Worm (Caenorhabditis elegans) whole organism, L1 larva: ENCODE measurements around the gene K05F1.13.
A peak's percentile ranks its signal among the peaks of the same experiment; 100 is the strongest.

Source experiments
- C16A3.4 ChIP-seq: fragments of 150-350 bp; optimal IDR thresholded peaks from 2 replicates; lab custom pipeline; 2014; ENCODE audit warnings: missing biosample characterization, missing genetic modification characterization
- C34B4.2 ChIP-seq: sonication (generic microtip); optimal IDR thresholded peaks from 2 replicates; lab custom pipeline; 2017; ENCODE audit warnings: mild to moderate bottlenecking, missing genetic modification characterization, missing compliant biosample characterization
- F16B12.6 ChIP-seq: fragments of 150-350 bp; optimal IDR thresholded peaks from 2 replicates; lab custom pipeline; 2014; ENCODE audit warnings: missing biosample characterization, missing genetic modification characterization
- Y116A8C.19 ChIP-seq: sonication (generic microtip); optimal IDR thresholded peaks from 2 replicates; lab custom pipeline; 2016; ENCODE audit warnings: missing compliant biosample characterization, missing genetic modification characterization, borderline replicate concordance
- alr-1 ChIP-seq: fragments of 200-800 bp; sonication (Bioruptor generic); optimal IDR thresholded peaks from 2 replicates; lab custom pipeline; 2018; ENCODE audit warnings: borderline replicate concordance, mild to moderate bottlenecking, missing genetic modification characterization, missing compliant biosample characterization
- blmp-1 ChIP-seq: fragments of 150-350 bp; optimal IDR thresholded peaks from 2 replicates; lab custom pipeline; 2014; ENCODE audit warnings: missing biosample characterization, missing genetic modification characterization
- ceh-63 ChIP-seq: fragments of 200-800 bp; sonication (Bioruptor generic); optimal IDR thresholded peaks from 2 replicates; lab custom pipeline; 2018; ENCODE audit warnings: mild to moderate bottlenecking, missing genetic modification characterization, missing compliant biosample characterization
- ceh-8 ChIP-seq: fragments of 200-800 bp; sonication (Bioruptor generic); optimal IDR thresholded peaks from 2 replicates; lab custom pipeline; 2018; ENCODE audit warnings: mild to moderate bottlenecking, missing genetic modification characterization, moderate library complexity, missing compliant biosample characterization
- ceh-82 ChIP-seq, 3 experiments: fragments of 150-350 bp in 1 of 3; sonication (generic microtip) in 2 of 3; optimal IDR thresholded peaks; 2 replicates each; lab custom pipeline; 2014 to 2017; ENCODE audit warnings: missing biosample characterization in 3 of 3, missing genetic modification characterization in 3 of 3
- ceh-90 ChIP-seq: sonication (generic microtip); optimal IDR thresholded peaks from 2 replicates; lab custom pipeline; 2016; ENCODE audit warnings: missing genetic modification characterization, missing compliant biosample characterization
- dsc-1 ChIP-seq: sonication (generic microtip); optimal IDR thresholded peaks from 2 replicates; lab custom pipeline; 2016; ENCODE audit warnings: mild to moderate bottlenecking, missing genetic modification characterization, missing compliant biosample characterization
- efl-1 ChIP-seq, 4 experiments: fragments of 150-350 bp; optimal IDR thresholded peaks in 3 of 4; peaks in 1 of 4; 1 replicate in 1 of 4; 2 replicates in 3 of 4; lab custom pipeline; 2014; ENCODE audit warnings: missing biosample characterization in 2 of 4, missing genetic modification characterization in 2 of 4, missing genetic modification reagents in 2 of 4
- efl-3 ChIP-seq: fragments of 200-800 bp; sonication (Bioruptor generic); optimal IDR thresholded peaks from 2 replicates; lab custom pipeline; 2018; ENCODE audit warnings: mild to moderate bottlenecking, missing genetic modification characterization, missing compliant biosample characterization
- egl-13 ChIP-seq: sonication (generic microtip); optimal IDR thresholded peaks from 2 replicates; lab custom pipeline; 2016; ENCODE audit warnings: missing genotype, missing genetic modification reagents, missing genetic modification characterization, missing compliant biosample characterization
- egl-27 ChIP-seq, 2 experiments: fragments of 150-350 bp in 1 of 2; sonication (generic microtip); optimal IDR thresholded peaks; 3 replicates each; lab custom pipeline; 2017 to 2018; ENCODE audit warnings: missing biosample characterization in 2 of 2, missing genetic modification characterization in 2 of 2, missing genetic modification reagents in 2 of 2
- fkh-10 ChIP-seq: sonication (generic microtip); optimal IDR thresholded peaks from 2 replicates; lab custom pipeline; 2017; ENCODE audit warnings: missing biosample characterization, missing genetic modification reagents, missing genetic modification characterization
- fkh-4 ChIP-seq: sonication (generic microtip); optimal IDR thresholded peaks from 2 replicates; lab custom pipeline; 2016; ENCODE audit warnings: missing compliant biosample characterization, missing genetic modification characterization, borderline replicate concordance
- fkh-8 ChIP-seq: sonication (generic microtip); optimal IDR thresholded peaks from 2 replicates; lab custom pipeline; 2016; ENCODE audit warnings: mild to moderate bottlenecking, missing genetic modification characterization, missing compliant biosample characterization
- grh-1 ChIP-seq: fragments of 200-800 bp; sonication (Bioruptor generic); IDR thresholded peaks from 2 replicates; pipeline ENCODE4 v1.3.6; 2022; ENCODE audit warnings: missing genetic modification reagents, missing genetic modification characterization, missing compliant biosample characterization
- irx-1 ChIP-seq: sonication (generic microtip); optimal IDR thresholded peaks from 2 replicates; lab custom pipeline; 2016; ENCODE audit warnings: missing genetic modification characterization, missing compliant biosample characterization
- lin-14 ChIP-seq: fragments of 200-800 bp; sonication (Bioruptor generic); optimal IDR thresholded peaks from 2 replicates; lab custom pipeline; 2018; ENCODE audit warnings: mild to moderate bottlenecking, missing genetic modification characterization, moderate library complexity, missing compliant biosample characterization
- lin-39 ChIP-seq: fragments of 150-350 bp; optimal IDR thresholded peaks from 2 replicates; lab custom pipeline; 2014; ENCODE audit warnings: missing biosample characterization, missing genetic modification reagents, missing genetic modification characterization
- lsy-2 ChIP-seq, 2 experiments: fragments of 150-350 bp; optimal IDR thresholded peaks; 2 replicates each; lab custom pipeline; 2014; ENCODE audit warnings: missing biosample characterization in 2 of 2, missing genetic modification characterization in 2 of 2
- mab-9 ChIP-seq: fragments of 200-800 bp; sonication (Bioruptor generic); IDR thresholded peaks from 2 replicates; pipeline ENCODE4 v1.3.6; 2022; ENCODE audit warnings: missing genetic modification reagents, missing genetic modification characterization, missing compliant biosample characterization
- mdl-1 ChIP-seq, 2 experiments: fragments of 150-350 bp; optimal IDR thresholded peaks; 2 replicates each; lab custom pipeline; 2014 to 2017; ENCODE audit warnings: missing biosample characterization in 2 of 2, missing genetic modification characterization in 2 of 2, inconsistent platforms in 1 of 2
- mef-2 ChIP-seq: fragments of 150-350 bp; optimal IDR thresholded peaks from 2 replicates; lab custom pipeline; 2014; ENCODE audit warnings: missing biosample characterization, missing genetic modification characterization
- mep-1 ChIP-seq: fragments of 150-350 bp; optimal IDR thresholded peaks from 2 replicates; lab custom pipeline; 2014; ENCODE audit warnings: missing biosample characterization, missing genetic modification characterization
- nhr-20 ChIP-seq: sonication (generic microtip); optimal IDR thresholded peaks from 2 replicates; lab custom pipeline; 2016; ENCODE audit warnings: mild to moderate bottlenecking, missing genetic modification characterization, missing compliant biosample characterization
- nhr-237 ChIP-seq: fragments of 150-350 bp; optimal IDR thresholded peaks from 2 replicates; lab custom pipeline; 2014; ENCODE audit warnings: missing biosample characterization, missing genetic modification characterization
- nhr-28 ChIP-seq: fragments of 150-350 bp; optimal IDR thresholded peaks from 2 replicates; lab custom pipeline; 2014; ENCODE audit warnings: missing biosample characterization, missing genetic modification characterization
- nhr-71 ChIP-seq: sonication (generic microtip); optimal IDR thresholded peaks from 2 replicates; lab custom pipeline; 2016; ENCODE audit warnings: mild to moderate bottlenecking, missing genetic modification characterization, moderate library complexity, missing compliant biosample characterization
- nhr-76 ChIP-seq: sonication (generic microtip); optimal IDR thresholded peaks from 2 replicates; lab custom pipeline; 2017; ENCODE audit warnings: missing biosample characterization, missing genetic modification characterization
- nhr-77 ChIP-seq: fragments of 150-350 bp; optimal IDR thresholded peaks from 2 replicates; lab custom pipeline; 2014; ENCODE audit warnings: missing biosample characterization, missing genetic modification characterization
- nhr-84 ChIP-seq: sonication (generic microtip); optimal IDR thresholded peaks from 2 replicates; lab custom pipeline; 2017; ENCODE audit warnings: missing biosample characterization, missing genetic modification characterization
- nhr-85 ChIP-seq: sonication (generic microtip); peaks from one replicate; lab custom pipeline; 2016; ENCODE audit warnings: missing genetic modification characterization, inconsistent platforms, missing compliant biosample characterization
- nhr-90 ChIP-seq: sonication (generic microtip); optimal IDR thresholded peaks from 2 replicates; lab custom pipeline; 2016; ENCODE audit warnings: mild to moderate bottlenecking, missing genetic modification characterization, missing compliant biosample characterization; ENCODE audit not compliant: poor library complexity
- pag-3 ChIP-seq: sonication (generic microtip); optimal IDR thresholded peaks from 2 replicates; lab custom pipeline; 2017; ENCODE audit warnings: missing genetic modification characterization, mild to moderate bottlenecking, missing compliant biosample characterization, antibody characterized with exemption, borderline replicate concordance; ENCODE audit not compliant: insufficient read depth
- rnt-1 ChIP-seq: sonication (generic microtip); optimal IDR thresholded peaks from 2 replicates; lab custom pipeline; 2016; ENCODE audit warnings: mild to moderate bottlenecking, missing genetic modification characterization, moderate library complexity, missing compliant biosample characterization
- skn-1 ChIP-seq: fragments of 150-350 bp; optimal IDR thresholded peaks from 2 replicates; lab custom pipeline; 2014; ENCODE audit warnings: missing biosample characterization, missing genetic modification characterization
- snpc-4 ChIP-seq: fragments of 150-350 bp; optimal IDR thresholded peaks from 2 replicates; lab custom pipeline; 2014; ENCODE audit warnings: missing biosample characterization, missing genetic modification characterization
- snu-23 ChIP-seq: sonication (generic microtip); optimal IDR thresholded peaks from 2 replicates; lab custom pipeline; 2016; ENCODE audit warnings: missing genetic modification characterization, missing compliant biosample characterization
- sox-4 ChIP-seq: sonication (generic microtip); optimal IDR thresholded peaks from 2 replicates; lab custom pipeline; 2016; ENCODE audit warnings: missing genetic modification characterization, missing compliant biosample characterization
- sptf-1 ChIP-seq: fragments of 150-350 bp; optimal IDR thresholded peaks from 2 replicates; lab custom pipeline; 2014; ENCODE audit warnings: missing biosample characterization, missing genetic modification characterization
- unc-130 ChIP-seq: fragments of 150-350 bp; optimal IDR thresholded peaks from 2 replicates; lab custom pipeline; 2017; ENCODE audit warnings: missing biosample characterization, missing genetic modification characterization, inconsistent platforms
- unc-30 ChIP-seq: sonication (generic microtip); optimal IDR thresholded peaks from 2 replicates; lab custom pipeline; 2017; ENCODE audit warnings: missing biosample characterization, missing genetic modification characterization
- unc-86 ChIP-seq: sonication (generic microtip); optimal IDR thresholded peaks from 2 replicates; lab custom pipeline; 2016; ENCODE audit warnings: missing genetic modification characterization, missing compliant biosample characterization
- vab-15 ChIP-seq: sonication (generic microtip); optimal IDR thresholded peaks from 2 replicates; lab custom pipeline; 2017; ENCODE audit warnings: missing genotype, mild to moderate bottlenecking, missing genetic modification characterization, missing compliant biosample characterization
- xbp-1 ChIP-seq: sonication (generic microtip); optimal IDR thresholded peaks from 2 replicates; lab custom pipeline; 2016; ENCODE audit warnings: missing genetic modification characterization, missing compliant biosample characterization
- zag-1 ChIP-seq: fragments of 150-350 bp; optimal IDR thresholded peaks from 2 replicates; lab custom pipeline; 2014; ENCODE audit warnings: missing biosample characterization, missing genetic modification characterization
- ztf-4 ChIP-seq: fragments of 150-350 bp; optimal IDR thresholded peaks from 2 replicates; lab custom pipeline; 2014; ENCODE audit warnings: missing biosample characterization, missing genetic modification characterization

K05F1.13 gene

ce11 chrII:5838453-5838852, 49.5 kb downstream of the K05F1.13 start, which contains the start of gene ZK1248.15:
Gene ZK1248.15, minus strand, starts transcription at chrII:5838553.
- no peak for TF ChIP-seq nhr-90
- TF ChIP-seq skn-1 (tag; lab: Kevin White, UChicago) = no peak
- TF ChIP-seq mef-2 (tag; lab: Kevin White, UChicago) = no peak
- no peak for TF ChIP-seq mdl-1 (tag; optimal IDR thresholded peaks at IDR 0.05; lab: Kevin White, UChicago)
- TF ChIP-seq irx-1 (tag; lab: Kevin White, UChicago) = no peak
- no peak for TF ChIP-seq fkh-8
- TF ChIP-seq sox-4 (tag; lab: Kevin White, UChicago) = no peak
- no peak for TF ChIP-seq grh-1 (GFP tag; lab: Robert Waterston, UW)
- TF ChIP-seq F16B12.6 (tag; lab: Kevin White, UChicago) = no peak
- no peak for TF ChIP-seq nhr-237 (tag; lab: Kevin White, UChicago)

- TF ChIP-seq lin-14 (GFP tag; lab: Kevin White, UChicago) (peak; percentile 13), mab-9 (GFP tag; lab: Robert Waterston, UW) (no peak), rnt-1 (tag; lab: Kevin White, UChicago) (peak; percentile 56), nhr-85 (tag; lab: Kevin White, UChicago) (peak; percentile 9), xbp-1 (tag; lab: Kevin White, UChicago) (peak; percentile 15), nhr-71 (tag; lab: Kevin White, UChicago) (peak; percentile 43), Y116A8C.19 (tag; lab: Kevin White, UChicago) (no peak), lsy-2 (tag; optimal IDR thresholded peaks at IDR 0.05; lab: Kevin White, UChicago) (peak; percentile 42 to 58), ceh-82 (tag; optimal IDR thresholded peaks at IDR 0.05; lab: Kevin White, UChicago) (peak in 1 of 3 experiments; percentile 13), unc-86 (tag; lab: Kevin White, UChicago) (no peak), ceh-90 (no peak), lin-39 (tag; lab: Kevin White, UChicago) (no peak), snpc-4 (peak; percentile 0), irx-1 (tag; lab: Kevin White, UChicago) (no peak), unc-130 (tag; lab: Kevin White, UChicago) (peak; percentile 32), nhr-237 (tag; lab: Kevin White, UChicago) (no peak), ceh-8 (GFP tag; lab: Kevin White, UChicago) (no peak), F16B12.6 (tag; lab: Kevin White, UChicago) (peak; percentile 88), ceh-63 (GFP tag; lab: Kevin White, UChicago) (no peak), efl-3 (no peak), C16A3.4 (tag; lab: Kevin White, UChicago) (peak; percentile 54), dsc-1 (tag; lab: Kevin White, UChicago) (peak; percentile 14), egl-27 (tag; optimal IDR thresholded peaks at IDR 0.05; lab: Kevin White, UChicago) (no peak), fkh-4 (no peak), sptf-1 (tag; lab: Kevin White, UChicago) (no peak), mdl-1 (tag; optimal IDR thresholded peaks at IDR 0.05; lab: Kevin White, UChicago) (no peak), ztf-4 (tag; lab: Kevin White, UChicago) (no peak), mep-1 (tag; lab: Kevin White, UChicago) (peak; percentile 16), nhr-76 (tag; lab: Kevin White, UChicago) (no peak), nhr-28 (tag; lab: Kevin White, UChicago) (no peak), unc-30 (no peak), C34B4.2 (tag; lab: Kevin White, UChicago) (no peak), efl-1 (optimal IDR thresholded peaks at IDR 0.05; lab: Kevin White, UChicago) (peak; percentile 53 to 54), efl-1 (GFP tag; optimal IDR thresholded peaks at IDR 0.05 in 1 of 2; lab: Kevin White, UChicago) (peak; percentile 32 to 95), nhr-77 (tag; lab: Kevin White, UChicago) (no peak), nhr-90 (no peak), alr-1 (tag; lab: Kevin White, UChicago) (no peak), fkh-10 (no peak), egl-13 (no peak), blmp-1 (tag; lab: Kevin White, UChicago) (no peak), nhr-20 (tag; lab: Kevin White, UChicago) (peak; percentile 39), pag-3 (tag; lab: Kevin White, UChicago) (no peak), vab-15 (tag; lab: Kevin White, UChicago) (no peak), nhr-84 (tag; lab: Kevin White, UChicago) (no peak), snu-23 (peak; percentile 53), zag-1 (no peak), grh-1 (GFP tag; lab: Robert Waterston, UW) (no peak)
These were observed 50.3 kb downstream of the K05F1.13 start, which contains the start of gene ZK1248.19 for ce11 chrII:5839227-5839626. Gene ZK1248.19, minus strand, starts transcription at chrII:5839414.
